Fruit fly (Drosophila melanogaster): ENCODE results near the gene CG11619.

- TF ChIP-seq jigr1 (GFP tag; IDR thresholded peaks at IDR 0.05) (no peak), ro (GFP tag; IDR thresholded peaks at IDR 0.05) (no peak), CkIIα-i1 (GFP tag; IDR thresholded peaks at IDR 0.05) (no peak), stwl (tag; optimal IDR thresholded peaks at IDR 0.05) (no peak), Dfd (GFP tag; optimal IDR thresholded peaks at IDR 0.05) (no peak), CG6765 (GFP tag; optimal IDR thresholded peaks at IDR 0.05) (no peak), CG4707 (GFP tag; optimal IDR thresholded peaks at IDR 0.05) (no peak), Lim3 (GFP tag; IDR thresholded peaks at IDR 0.05) (no peak)
Measured at dm6 chr3L:19004120-19004519, 16.0 kb upstream of the CG11619 start.
